Fruit fly (Drosophila melanogaster): Measurements from ENCODE around the gene CG42324.

- TF ChIP-seq Gug (GFP tag; IDR thresholded peaks at IDR 0.05): no peak
- no peak for TF ChIP-seq Sox14 (GFP tag; optimal IDR thresholded peaks at IDR 0.05)
- no peak for TF ChIP-seq Sox102F (GFP tag; optimal IDR thresholded peaks at IDR 0.05)
- TF ChIP-seq CG7368 (GFP tag; optimal IDR thresholded peaks at IDR 0.05): no peak
- no peak for TF ChIP-seq OdsH (GFP tag; optimal IDR thresholded peaks at IDR 0.05)
- TF ChIP-seq Blimp-1 (GFP tag; optimal IDR thresholded peaks at IDR 0.05): no peak
- no peak for TF ChIP-seq Hr39 (GFP tag; optimal IDR thresholded peaks at IDR 0.05)
- no peak for TF ChIP-seq net (GFP tag; optimal IDR thresholded peaks at IDR 0.05)
- no peak for TF ChIP-seq CG32006 (GFP tag; optimal IDR thresholded peaks at IDR 0.05)
- TF ChIP-seq dac (GFP tag; optimal IDR thresholded peaks at IDR 0.05): no peak
- no peak for TF ChIP-seq acj6 (GFP tag; optimal IDR thresholded peaks at IDR 0.05)
- TF ChIP-seq Met (GFP tag; optimal IDR thresholded peaks at IDR 0.05): no peak
- no peak for TF ChIP-seq CG8319 (GFP tag; optimal IDR thresholded peaks at IDR 0.05)
Measured at dm6 chr3L:3455555-3455939, 16.7 kb upstream of the CG42324 start.
